Worm (Caenorhabditis elegans): ENCODE measurements around the gene F20E11.7.

DNA sequence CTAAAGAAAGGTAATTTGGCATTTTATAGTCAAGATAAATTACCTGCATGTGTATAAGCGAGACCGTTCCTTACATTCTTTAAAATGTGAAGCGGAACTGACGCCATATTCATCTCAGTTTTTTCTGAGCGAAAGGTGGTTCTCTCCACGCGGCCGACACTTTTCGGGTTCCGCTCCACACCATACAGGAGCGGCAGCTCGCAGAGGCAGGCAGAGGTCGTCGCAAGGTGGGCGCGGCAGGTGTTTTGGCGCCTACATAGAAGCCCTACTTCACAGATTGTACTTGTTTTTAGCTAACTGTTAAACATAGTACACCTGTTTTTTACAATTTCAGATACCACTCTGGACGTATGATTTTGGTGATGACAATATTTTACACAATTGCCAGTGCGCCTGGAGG lies 3.5 kb downstream of the F20E11.7 start:
- TF ChIP-seq hmbx-1 (tag; optimal IDR thresholded peaks at IDR 0.05) = no peak
- no peak for TF ChIP-seq ama-1 (optimal IDR thresholded peaks at IDR 0.05)
- no peak for TF ChIP-seq tbx-11 (GFP tag; IDR thresholded peaks at IDR 0.05)
- TF ChIP-seq hnd-1 (tag; optimal IDR thresholded peaks at IDR 0.05) = no peak
- TF ChIP-seq B0310.2 (tag; optimal IDR thresholded peaks at IDR 0.05) = no peak
- TF ChIP-seq aly-1 (tag; optimal IDR thresholded peaks at IDR 0.05) = no peak
- TF ChIP-seq scrt-1 (GFP tag; IDR thresholded peaks at IDR 0.05) = no peak
- no peak for TF ChIP-seq ceh-13 (GFP tag; optimal IDR thresholded peaks at IDR 0.05)
- no peak for TF ChIP-seq pes-1 (GFP tag; IDR thresholded peaks at IDR 0.05)
- no peak for TF ChIP-seq tra-4 (tag; optimal IDR thresholded peaks at IDR 0.05)
